Worm (Caenorhabditis elegans) whole organism, L3 larva: Measurements from ENCODE around the gene F35E8.7.

ENCODE experiments used
- R02D3.7 ChIP-seq: fragments of 150-350 bp; optimal IDR thresholded peaks from 2 replicates; lab custom pipeline; 2014; ENCODE audit warnings: missing biosample characterization, missing genetic modification characterization
- ZK546.5 ChIP-seq: sonication (generic microtip); optimal IDR thresholded peaks from 2 replicates; lab custom pipeline; 2017; ENCODE audit warnings: missing biosample characterization, missing genetic modification characterization
- ama-1 ChIP-seq: fragments of 150-350 bp; optimal IDR thresholded peaks from 2 replicates; lab custom pipeline; 2018
- nhr-23 ChIP-seq: fragments of 150-350 bp; optimal IDR thresholded peaks from 2 replicates; lab custom pipeline; 2014; ENCODE audit warnings: missing biosample characterization, missing genetic modification reagents, missing genetic modification characterization
- nhr-28 ChIP-seq: fragments of 150-350 bp; optimal IDR thresholded peaks from 2 replicates; lab custom pipeline; 2014; ENCODE audit warnings: missing biosample characterization, missing genetic modification characterization
- nhr-77 ChIP-seq: fragments of 150-350 bp; optimal IDR thresholded peaks from 2 replicates; lab custom pipeline; 2014; ENCODE audit warnings: missing biosample characterization, missing genetic modification characterization
- zag-1 ChIP-seq: fragments of 150-350 bp; optimal IDR thresholded peaks from 2 replicates; lab custom pipeline; 2014; ENCODE audit warnings: missing biosample characterization, missing genetic modification characterization

ce11 chrV:15959456-15959855 lies 45.6 kb downstream of the F35E8.7 start:
- TF ChIP-seq ZK546.5 (tag; lab: Kevin White, UChicago) (no peak), nhr-23 (tag; lab: Kevin White, UChicago) (no peak), nhr-28 (tag; lab: Kevin White, UChicago) (no peak), R02D3.7 (tag; lab: Kevin White, UChicago) (no peak), nhr-77 (tag; lab: Kevin White, UChicago) (no peak), ama-1 (lab: Kevin White, UChicago) (no peak), zag-1 (tag; lab: Kevin White, UChicago) (no peak)
